Fruit fly (Drosophila melanogaster) whole organism, embryonic: Measurements from ENCODE around the gene dpr14.

Source experiments
- Antp ChIP-seq: fragments of 200-800 bp; sonication (Bioruptor generic); optimal IDR thresholded peaks from 3 replicates; lab custom pipeline; 2016; ENCODE audit warnings: missing biosample characterization, missing genetic modification characterization
- Atf3 ChIP-seq: fragments of 200-800 bp; sonication (Bioruptor generic); optimal IDR thresholded peaks from 3 replicates; lab custom pipeline; 2016; ENCODE audit warnings: missing biosample characterization, missing genetic modification characterization
- CG10431 ChIP-seq: fragments of 200-800 bp; sonication (Bioruptor generic); optimal IDR thresholded peaks from 3 replicates; lab custom pipeline; 2018; ENCODE audit warnings: missing biosample characterization, mild to moderate bottlenecking, missing genetic modification characterization
- CG10565 ChIP-seq: fragments of 200-800 bp; sonication (Bioruptor generic); optimal IDR thresholded peaks from 3 replicates; lab custom pipeline; 2016; ENCODE audit warnings: missing biosample characterization, mild to moderate bottlenecking, missing genetic modification characterization
- CG11398 ChIP-seq: fragments of 200-800 bp; sonication (Bioruptor generic); optimal IDR thresholded peaks from 2 replicates; lab custom pipeline; 2016; ENCODE audit warnings: missing biosample characterization, missing genetic modification characterization
- CG11695 ChIP-seq: fragments of 200-800 bp; sonication (Bioruptor generic); IDR thresholded peaks from 3 replicates; pipeline ENCODE4 v1.3.6; 2022; ENCODE audit warnings: missing biosample characterization, missing genetic modification characterization
- CG11723 ChIP-seq: fragments of 200-800 bp; sonication (Bioruptor generic); optimal IDR thresholded peaks from 2 replicates; lab custom pipeline; 2017; ENCODE audit warnings: missing biosample characterization, mild to moderate bottlenecking, missing genetic modification characterization
- CG12104 ChIP-seq: fragments of 200-800 bp; sonication (Bioruptor generic); optimal IDR thresholded peaks from 3 replicates; lab custom pipeline; 2016; ENCODE audit warnings: missing biosample characterization, missing genetic modification characterization
- CG12219 ChIP-seq: fragments of 200-800 bp; sonication (Bioruptor generic); optimal IDR thresholded peaks from 3 replicates; lab custom pipeline; 2018; ENCODE audit warnings: missing biosample characterization, mild to moderate bottlenecking, missing genetic modification characterization
- CG12299 ChIP-seq: fragments of 200-800 bp; sonication (Bioruptor generic); optimal IDR thresholded peaks from 2 replicates; lab custom pipeline; 2018; ENCODE audit warnings: missing biosample characterization, mild to moderate bottlenecking, missing genetic modification characterization
- CG12769 ChIP-seq: fragments of 200-800 bp; sonication (Bioruptor generic); optimal IDR thresholded peaks from 2 replicates; lab custom pipeline; 2019; ENCODE audit warnings: missing biosample characterization, mild to moderate bottlenecking, missing genetic modification characterization, moderate library complexity
- CG13775 ChIP-seq: fragments of 200-800 bp; sonication (Bioruptor generic); optimal IDR thresholded peaks from 3 replicates; lab custom pipeline; 2017; ENCODE audit warnings: missing biosample characterization, mild to moderate bottlenecking, missing genetic modification characterization
- CG1529 ChIP-seq: fragments of 200-800 bp; sonication (Bioruptor generic); optimal IDR thresholded peaks from 3 replicates; lab custom pipeline; 2018; ENCODE audit warnings: missing biosample characterization, missing genetic modification characterization
- CG15514 ChIP-seq: fragments of 200-800 bp; sonication (Bioruptor generic); optimal IDR thresholded peaks from 3 replicates; lab custom pipeline; 2017; ENCODE audit warnings: missing biosample characterization, missing genetic modification characterization, mild to moderate bottlenecking, moderate library complexity, missing genetic modification reagents
- CG17359 ChIP-seq: fragments of 200-800 bp; sonication (Bioruptor generic); optimal IDR thresholded peaks from 3 replicates; lab custom pipeline; 2018; ENCODE audit warnings: missing biosample characterization, mild to moderate bottlenecking, missing genetic modification characterization, moderate library complexity
- CG17361 ChIP-seq: fragments of 200-800 bp; sonication (Bioruptor generic); IDR thresholded peaks from 3 replicates; pipeline ENCODE4 v1.3.6; 2022; ENCODE audit warnings: missing biosample characterization, missing genetic modification characterization
- CG17912 ChIP-seq: fragments of 200-800 bp; sonication (Bioruptor generic); optimal IDR thresholded peaks from 2 replicates; lab custom pipeline; 2018; ENCODE audit warnings: missing biosample characterization, mild to moderate bottlenecking, missing genetic modification characterization
- CG18599 ChIP-seq: fragments of 200-800 bp; sonication (Bioruptor generic); optimal IDR thresholded peaks from 3 replicates; lab custom pipeline; 2017; ENCODE audit warnings: missing biosample characterization, missing genetic modification characterization, mild to moderate bottlenecking, moderate library complexity, missing genetic modification reagents
- CG18619 ChIP-seq: fragments of 200-800 bp; sonication (Bioruptor generic); optimal IDR thresholded peaks from 3 replicates; lab custom pipeline; 2017; ENCODE audit warnings: missing biosample characterization, mild to moderate bottlenecking, missing genetic modification characterization
- CG2202 ChIP-seq: fragments of 200-800 bp; sonication (Bioruptor generic); optimal IDR thresholded peaks from 2 replicates; lab custom pipeline; 2018; ENCODE audit warnings: missing biosample characterization, mild to moderate bottlenecking, missing genetic modification characterization
- CG30403 ChIP-seq: fragments of 200-800 bp; sonication (Bioruptor generic); optimal IDR thresholded peaks from 3 replicates; lab custom pipeline; 2016; ENCODE audit warnings: missing biosample characterization, missing genetic modification characterization
- CG3995 ChIP-seq: fragments of 200-800 bp; sonication (Bioruptor generic); optimal IDR thresholded peaks from 3 replicates; lab custom pipeline; 2016; ENCODE audit warnings: missing biosample characterization, missing genetic modification characterization
- CG6175 ChIP-seq: fragments of 200-800 bp; sonication (Bioruptor generic); IDR thresholded peaks from 3 replicates; pipeline ENCODE4 v1.3.6; 2022; ENCODE audit warnings: missing biosample characterization, missing genetic modification characterization
- CG6854 ChIP-seq: fragments of 200-800 bp; sonication (Bioruptor generic); optimal IDR thresholded peaks from 3 replicates; lab custom pipeline; 2017; ENCODE audit warnings: missing biosample characterization, mild to moderate bottlenecking, missing genetic modification characterization
- CG7556 ChIP-seq: fragments of 200-800 bp; sonication (Bioruptor generic); optimal IDR thresholded peaks from 2 replicates; lab custom pipeline; 2017; ENCODE audit warnings: missing biosample characterization, mild to moderate bottlenecking, missing genetic modification characterization
- CG7786 ChIP-seq: fragments of 200-800 bp; sonication (Bioruptor generic); optimal IDR thresholded peaks from 2 replicates; lab custom pipeline; 2016; ENCODE audit warnings: missing biosample characterization, missing genetic modification characterization
- CG8281 ChIP-seq: fragments of 200-800 bp; sonication (Bioruptor generic); optimal IDR thresholded peaks from 2 replicates; lab custom pipeline; 2018; ENCODE audit warnings: missing biosample characterization, mild to moderate bottlenecking, missing genetic modification characterization, moderate library complexity
- E2f1 ChIP-seq: fragments of 200-800 bp; sonication (Bioruptor generic); IDR thresholded peaks from 2 replicates; pipeline ENCODE4 v1.3.6; 2022; ENCODE audit warnings: missing biosample characterization, missing genetic modification characterization
- Myb ChIP-seq: fragments of 200-800 bp; sonication (Bioruptor generic); optimal IDR thresholded peaks from 2 replicates; lab custom pipeline; 2016; ENCODE audit warnings: missing biosample characterization, missing genetic modification characterization
- Sry-β ChIP-seq: fragments of 200-800 bp; sonication (Bioruptor generic); optimal IDR thresholded peaks from 2 replicates; lab custom pipeline; 2018; ENCODE audit warnings: missing biosample characterization, mild to moderate bottlenecking, missing genetic modification characterization, moderate library complexity
- Taf1 ChIP-seq: fragments of 200-800 bp; sonication (Bioruptor generic); IDR thresholded peaks from 2 replicates; pipeline ENCODE4 v1.3.6; 2022; ENCODE audit warnings: missing biosample characterization, missing genetic modification characterization
- Trl ChIP-seq, 3 experiments: fragments of >200 bp in 2 of 3; fragments of 200-800 bp in 1 of 3; sonication (Bioruptor generic) in 1 of 3; optimal IDR thresholded peaks; 2 replicates in 1 of 3; 3 replicates in 2 of 3; lab custom pipeline; 2016 to 2017; ENCODE audit warnings: missing biosample characterization in 1 of 3, missing genetic modification characterization in 1 of 3
- ase ChIP-seq: fragments of 200-800 bp; sonication (Bioruptor generic); IDR thresholded peaks from 3 replicates; pipeline ENCODE4 v1.3.6; 2022; ENCODE audit warnings: missing biosample characterization, missing genetic modification characterization
- cg ChIP-seq: fragments of 200-800 bp; sonication (Bioruptor generic); optimal IDR thresholded peaks from 3 replicates; lab custom pipeline; 2019; ENCODE audit warnings: missing biosample characterization, mild to moderate bottlenecking, missing genetic modification characterization, moderate library complexity
- croc ChIP-seq: fragments of 200-800 bp; sonication (Bioruptor generic); conservative IDR thresholded peaks from 3 replicates; pipeline ENCODE4 v1.3.6; 2022; ENCODE audit warnings: missing biosample characterization, missing genetic modification characterization
- disco-r ChIP-seq: fragments of 200-800 bp; sonication (Bioruptor generic); optimal IDR thresholded peaks from 2 replicates; lab custom pipeline; 2016; ENCODE audit warnings: missing biosample characterization, missing genetic modification characterization
- dm ChIP-seq: fragments of 200-800 bp; sonication (Bioruptor generic); optimal IDR thresholded peaks from 3 replicates; lab custom pipeline; 2016; ENCODE audit warnings: missing biosample characterization, missing genetic modification characterization
- dpn ChIP-seq, 2 experiments: fragments of 200-800 bp; sonication (Bioruptor generic); optimal IDR thresholded peaks; 3 replicates each; lab custom pipeline; 2016; ENCODE audit warnings: missing biosample characterization in 2 of 2, missing genetic modification characterization in 2 of 2
- gfzf ChIP-seq: fragments of 200-800 bp; sonication (Bioruptor generic); optimal IDR thresholded peaks from 2 replicates; lab custom pipeline; 2016; ENCODE audit warnings: missing biosample characterization, mild to moderate bottlenecking, missing genetic modification characterization, moderate library complexity
- lilli ChIP-seq: fragments of 200-800 bp; sonication (Bioruptor generic); optimal IDR thresholded peaks from 3 replicates; lab custom pipeline; 2016; ENCODE audit warnings: missing biosample characterization, missing genetic modification characterization
- peb ChIP-seq: fragments of 200-800 bp; sonication (Bioruptor generic); IDR thresholded peaks from 2 replicates; pipeline ENCODE4 v1.3.6; 2022; ENCODE audit warnings: missing biosample characterization, missing genetic modification characterization
- pnt ChIP-seq: fragments of 200-800 bp; sonication (Bioruptor generic); optimal IDR thresholded peaks from 3 replicates; lab custom pipeline; 2016; ENCODE audit warnings: missing biosample characterization, missing genetic modification characterization
- scrt ChIP-seq: fragments of 200-800 bp; sonication (Bioruptor generic); optimal IDR thresholded peaks from 2 replicates; lab custom pipeline; 2018; ENCODE audit warnings: missing biosample characterization, mild to moderate bottlenecking, missing genetic modification characterization, moderate library complexity
- slbo ChIP-seq: fragments of 200-800 bp; sonication (Bioruptor generic); IDR thresholded peaks from 2 replicates; pipeline ENCODE4 v1.3.6; 2022; ENCODE audit warnings: missing biosample characterization, missing genetic modification characterization
- slou ChIP-seq: fragments of 200-800 bp; sonication (Bioruptor generic); optimal IDR thresholded peaks from 3 replicates; lab custom pipeline; 2016; ENCODE audit warnings: missing biosample characterization, missing genetic modification characterization
- slp2 ChIP-seq: fragments of 200-800 bp; sonication (Bioruptor generic); optimal IDR thresholded peaks from 2 replicates; lab custom pipeline; 2016; ENCODE audit warnings: missing biosample characterization, missing genetic modification characterization
- ssp ChIP-seq: fragments of 200-800 bp; sonication (Bioruptor generic); IDR thresholded peaks from 2 replicates; pipeline ENCODE4 v1.3.6; 2022; ENCODE audit warnings: missing biosample characterization, missing genetic modification characterization
- trem ChIP-seq: fragments of 200-800 bp; optimal IDR thresholded peaks from 3 replicates; lab custom pipeline; 2019; ENCODE audit warnings: missing biosample characterization, mild to moderate bottlenecking, missing genetic modification characterization, moderate library complexity
- ttk ChIP-seq: fragments of 200-800 bp; sonication (Bioruptor generic); IDR thresholded peaks from 2 replicates; pipeline ENCODE4 v2.1.2; 2022; ENCODE audit warnings: missing biosample characterization, missing genetic modification characterization
- usp ChIP-seq: fragments of >200 bp; optimal IDR thresholded peaks from 2 replicates; lab custom pipeline; 2017; ENCODE audit warnings: missing biosample characterization, missing genetic modification characterization

dpr14 gene

dm6 chrX:7920081-7920688 lies 12.1 kb upstream of the dpr14 start, which contains the start of the genes hdm and Ykt6 (continued):
- TF ChIP-seq CG11723 (GFP tag; lab: Kevin White, UChicago), result no peak
- peak; percentile 59; the same call in 1 of the 3 replicates for TF ChIP-seq ase
- peak; percentile 53 for TF ChIP-seq CG12219 (GFP tag; lab: Kevin White, UChicago)
- TF ChIP-seq peb (GFP tag; lab: Robert Waterston, UW), result peak; percentile 73
- peak; percentile 82 for TF ChIP-seq cg (GFP tag; lab: Kevin White, UChicago)
- TF ChIP-seq slbo (GFP tag; lab: Robert Waterston, UW), result peak; percentile 87
- peak; percentile 59 for TF ChIP-seq CG2202 (tag; lab: Kevin White, UChicago)
- TF ChIP-seq CG12769, result no peak
- TF ChIP-seq ssp (GFP tag; lab: Robert Waterston, UW), result peak; percentile 64
- TF ChIP-seq gfzf (GFP tag; lab: Kevin White, UChicago), result peak; percentile 35
- peak; percentile 76 for TF ChIP-seq pnt (GFP tag; lab: Kevin White, UChicago)
- TF ChIP-seq CG17361 (GFP tag; lab: Robert Waterston, UW), result no peak; the same call in 2 of the 3 replicates
- peak; percentile 41 for TF ChIP-seq disco-r (GFP tag; lab: Kevin White, UChicago)
- TF ChIP-seq CG15514 (GFP tag; lab: Kevin White, UChicago), result peak; percentile 82
- TF ChIP-seq slp2 (GFP tag; lab: Kevin White, UChicago), result peak; percentile 67
- TF ChIP-seq Antp (GFP tag; lab: Kevin White, UChicago), result peak; percentile 88
- peak; percentile 64 for TF ChIP-seq slou
- TF ChIP-seq CG30403, result peak; percentile 83
- no peak for TF ChIP-seq Trl (optimal IDR thresholded peaks at IDR 0.05; lab: Kevin White, UChicago)
- TF ChIP-seq Trl (GFP tag; optimal IDR thresholded peaks at IDR 0.05; lab: Kevin White, UChicago), result peak; percentile 84
- peak; percentile 51 for TF ChIP-seq CG1529
- peak; percentile 80; the same call in 1 of the 2 replicates for TF ChIP-seq E2f1 (GFP tag; lab: Robert Waterston, UW)
- TF ChIP-seq scrt (GFP tag; lab: Kevin White, UChicago), result peak; percentile 29
- peak; percentile 90 for TF ChIP-seq lilli (GFP tag; lab: Kevin White, UChicago)
- TF ChIP-seq CG10565 (GFP tag; lab: Kevin White, UChicago), result no peak
- peak; percentile 98 for TF ChIP-seq Myb (GFP tag; lab: Kevin White, UChicago)
- no peak for TF ChIP-seq CG17912 (GFP tag; lab: Kevin White, UChicago)
- peak; percentile 78 for TF ChIP-seq ttk
- peak; percentile 12 for TF ChIP-seq Sry-β
- TF ChIP-seq usp, result no peak
- TF ChIP-seq Atf3 (GFP tag; lab: Kevin White, UChicago), result peak; percentile 69
- TF ChIP-seq dm, result peak; percentile 67
- no peak for TF ChIP-seq CG6854
- peak; percentile 85 for TF ChIP-seq CG7786 (GFP tag; lab: Kevin White, UChicago)
- peak; percentile 46; the same call in 2 of the 3 replicates for TF ChIP-seq croc
- peak; percentile 88 for TF ChIP-seq CG3995 (GFP tag; lab: Kevin White, UChicago)
- TF ChIP-seq CG13775 (GFP tag; lab: Kevin White, UChicago), result peak; percentile 76
- TF ChIP-seq Taf1 (GFP tag; lab: Robert Waterston, UW), result peak; percentile 80; the same call in 1 of the 2 replicates
- TF ChIP-seq CG7556 (GFP tag; lab: Kevin White, UChicago), result peak; percentile 52
- peak; percentile 73 for TF ChIP-seq CG18599 (GFP tag; lab: Kevin White, UChicago)
- TF ChIP-seq CG8281 (tag; lab: Kevin White, UChicago), result no peak
- peak; percentile 51 for TF ChIP-seq CG12104 (GFP tag; lab: Kevin White, UChicago)
- TF ChIP-seq CG11398, result peak; percentile 73
- TF ChIP-seq trem (tag; lab: Kevin White, UChicago), result peak; percentile 81
- peak; percentile 81 for TF ChIP-seq CG11695 (GFP tag; lab: Robert Waterston, UW)
- peak; percentile 59 for TF ChIP-seq CG12299
- TF ChIP-seq CG10431 (GFP tag; lab: Kevin White, UChicago), result no peak
- peak; percentile 76 for TF ChIP-seq CG17359 (tag; lab: Kevin White, UChicago)
- peak; percentile 86 to 87 for TF ChIP-seq dpn (GFP tag; optimal IDR thresholded peaks at IDR 0.05; lab: Kevin White, UChicago)
- TF ChIP-seq CG18619, result peak; percentile 51
- peak; percentile 73; the same call in 1 of the 3 replicates for TF ChIP-seq CG6175 (GFP tag; lab: Robert Waterston, UW)
